Fruit fly (Drosophila melanogaster): Measurements from ENCODE around the gene CG3156.

DNA sequence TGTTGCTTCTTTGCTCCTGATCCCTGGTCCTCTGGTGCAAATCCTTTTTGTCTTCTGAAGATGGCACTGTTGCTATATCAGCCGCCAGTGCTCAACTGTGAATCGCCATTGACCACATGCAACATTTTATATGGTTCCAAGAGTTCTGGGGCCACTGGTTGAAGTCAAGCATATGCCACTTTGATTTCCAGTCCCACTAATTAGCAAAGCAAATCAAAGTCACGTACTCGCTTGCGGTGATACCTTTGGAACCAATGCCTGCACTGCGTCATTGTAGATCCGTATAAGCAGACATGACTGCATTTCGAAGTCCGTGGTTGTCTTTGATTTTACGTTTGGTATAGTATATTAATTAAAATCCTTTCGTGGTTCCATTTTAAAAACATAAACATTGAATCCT is 18.4 kb upstream of the CG3156 start, which contains the start of gene Cyp4g1:
- TF ChIP-seq CG11617 (GFP tag; optimal IDR thresholded peaks at IDR 0.05) (no peak), kay (GFP tag; ENCODE audit: borderline replicate concordance) (no peak), bab1 (GFP tag; optimal IDR thresholded peaks at IDR 0.05) (no peak), CG7045 (GFP tag; optimal IDR thresholded peaks at IDR 0.05) (no peak), cnc (optimal IDR thresholded peaks at IDR 0.05) (no peak), CG14711 (tag; optimal IDR thresholded peaks at IDR 0.05) (no peak), Clk (GFP tag; optimal IDR thresholded peaks at IDR 0.05) (no peak), Hr96 (GFP tag; optimal IDR thresholded peaks at IDR 0.05) (no peak)

Data from whole organism, adult.